Worm (Caenorhabditis elegans) whole organism, late embryonic: ENCODE measurements around the gene vps-41.

ENCODE experiments used
- C08G9.2 ChIP-seq: sonication (generic microtip); optimal IDR thresholded peaks from 2 replicates; lab custom pipeline; 2016; ENCODE audit warnings: mild to moderate bottlenecking, missing genetic modification characterization, moderate library complexity, missing compliant biosample characterization
- C38D4.7 ChIP-seq: fragments of 200-800 bp; sonication (Bioruptor generic); optimal IDR thresholded peaks from 2 replicates; lab custom pipeline; 2018; ENCODE audit warnings: mild to moderate bottlenecking, missing genetic modification characterization, moderate library complexity, missing compliant biosample characterization
- F13H6.1 ChIP-seq: sonication (generic microtip); optimal IDR thresholded peaks from 2 replicates; lab custom pipeline; 2016; ENCODE audit warnings: missing genetic modification characterization, missing compliant biosample characterization
- ama-1 ChIP-seq: fragments of 150-350 bp; optimal IDR thresholded peaks from 2 replicates; lab custom pipeline; 2014
- ceh-18 ChIP-seq: sonication (generic microtip); optimal IDR thresholded peaks from 2 replicates; lab custom pipeline; 2016; ENCODE audit warnings: missing genetic modification characterization, missing compliant biosample characterization
- ceh-19 ChIP-seq: fragments of 200-800 bp; sonication (Bioruptor generic); optimal IDR thresholded peaks from 2 replicates; lab custom pipeline; 2018; ENCODE audit warnings: mild to moderate bottlenecking, missing genetic modification characterization, missing compliant biosample characterization
- ceh-24 ChIP-seq: sonication (generic microtip); optimal IDR thresholded peaks from 2 replicates; lab custom pipeline; 2016; ENCODE audit warnings: mild to moderate bottlenecking, missing genetic modification characterization, missing compliant biosample characterization
- ceh-34 ChIP-seq: sonication (generic microtip); optimal IDR thresholded peaks from 2 replicates; lab custom pipeline; 2016; ENCODE audit warnings: mild to moderate bottlenecking, missing genetic modification characterization, missing compliant biosample characterization
- ceh-6 ChIP-seq: fragments of 200-800 bp; sonication (Bioruptor generic); optimal IDR thresholded peaks from 2 replicates; lab custom pipeline; 2018; ENCODE audit warnings: mild to moderate bottlenecking, missing genetic modification characterization, missing compliant biosample characterization
- ceh-9 ChIP-seq: sonication (generic microtip); optimal IDR thresholded peaks from 2 replicates; lab custom pipeline; 2016; ENCODE audit warnings: mild to moderate bottlenecking, missing genetic modification characterization, inconsistent platforms, missing compliant biosample characterization
- che-1 ChIP-seq: sonication (generic microtip); optimal IDR thresholded peaks from 2 replicates; lab custom pipeline; 2016; ENCODE audit warnings: mild to moderate bottlenecking, missing genetic modification characterization, missing compliant biosample characterization
- dve-1 ChIP-seq: sonication (generic microtip); optimal IDR thresholded peaks from 2 replicates; lab custom pipeline; 2017; ENCODE audit warnings: antibody characterized with exemption, mild to moderate bottlenecking, missing genetic modification characterization, missing compliant biosample characterization
- elt-4 ChIP-seq: sonication (generic microtip); optimal IDR thresholded peaks from 2 replicates; lab custom pipeline; 2016; ENCODE audit warnings: missing genetic modification characterization, missing compliant biosample characterization
- ets-4 ChIP-seq: sonication (generic microtip); optimal IDR thresholded peaks from 2 replicates; lab custom pipeline; 2016; ENCODE audit warnings: missing genetic modification characterization, missing compliant biosample characterization
- gmeb-2 ChIP-seq: sonication (generic microtip); optimal IDR thresholded peaks from 2 replicates; lab custom pipeline; 2016; ENCODE audit warnings: missing genetic modification characterization, inconsistent platforms, missing compliant biosample characterization
- hlh-13 ChIP-seq: fragments of 200-800 bp; sonication (Bioruptor generic); optimal IDR thresholded peaks from 2 replicates; lab custom pipeline; 2018; ENCODE audit warnings: mild to moderate bottlenecking, missing genetic modification characterization, missing compliant biosample characterization
- hlh-15 ChIP-seq: sonication (generic microtip); optimal IDR thresholded peaks from 2 replicates; lab custom pipeline; 2016; ENCODE audit warnings: missing genetic modification characterization, missing compliant biosample characterization
- hlh-6 ChIP-seq: sonication (generic microtip); optimal IDR thresholded peaks from 2 replicates; lab custom pipeline; 2016; ENCODE audit warnings: missing genotype, missing genetic modification characterization, missing compliant biosample characterization
- hlh-8 ChIP-seq: sonication (generic microtip); optimal IDR thresholded peaks from 2 replicates; lab custom pipeline; 2016; ENCODE audit warnings: missing genotype, missing genetic modification characterization, missing compliant biosample characterization
- lim-6 ChIP-seq: sonication (generic microtip); optimal IDR thresholded peaks from 2 replicates; lab custom pipeline; 2016; ENCODE audit warnings: missing genetic modification characterization, missing compliant biosample characterization
- lin-11 ChIP-seq: fragments of 200-800 bp; sonication (Bioruptor generic); optimal IDR thresholded peaks from 2 replicates; lab custom pipeline; 2018; ENCODE audit warnings: mild to moderate bottlenecking, missing genetic modification characterization, missing compliant biosample characterization
- madf-2 ChIP-seq: sonication (generic microtip); optimal IDR thresholded peaks from 2 replicates; lab custom pipeline; 2017; ENCODE audit warnings: missing genetic modification characterization, missing compliant biosample characterization
- mec-3 ChIP-seq: sonication (generic microtip); optimal IDR thresholded peaks from 2 replicates; lab custom pipeline; 2016; ENCODE audit warnings: borderline replicate concordance, missing genetic modification characterization, missing compliant biosample characterization
- nfya-1 ChIP-seq: sonication (generic microtip); optimal IDR thresholded peaks from 2 replicates; lab custom pipeline; 2017; ENCODE audit warnings: missing genetic modification characterization, mild to moderate bottlenecking, missing compliant biosample characterization, antibody characterized with exemption, moderate library complexity
- odd-2 ChIP-seq: sonication (generic microtip); optimal IDR thresholded peaks from 2 replicates; lab custom pipeline; 2017; ENCODE audit warnings: antibody characterized with exemption, mild to moderate bottlenecking, missing genetic modification characterization, missing compliant biosample characterization
- pha-4 ChIP-seq: fragments of 150-350 bp; optimal IDR thresholded peaks from 2 replicates; lab custom pipeline; 2018; ENCODE audit warnings: missing biosample characterization, missing genetic modification reagents, missing genetic modification characterization
- rnt-1 ChIP-seq: sonication (generic microtip); optimal IDR thresholded peaks from 2 replicates; lab custom pipeline; 2016; ENCODE audit warnings: missing genetic modification characterization, missing compliant biosample characterization
- sdc-2 ChIP-seq: sonication (generic microtip); optimal IDR thresholded peaks from 2 replicates; lab custom pipeline; 2016; ENCODE audit warnings: missing genotype, missing genetic modification characterization, missing compliant biosample characterization
- sox-2 ChIP-seq: fragments of 200-800 bp; sonication (Bioruptor generic); IDR thresholded peaks from 2 replicates; pipeline ENCODE4 v1.3.6; 2022; ENCODE audit warnings: missing genetic modification reagents, missing genetic modification characterization, missing compliant biosample characterization
- sox-4 ChIP-seq: sonication (generic microtip); optimal IDR thresholded peaks from 2 replicates; lab custom pipeline; 2017; ENCODE audit warnings: mild to moderate bottlenecking, missing genetic modification characterization, inconsistent platforms, missing compliant biosample characterization
- syd-9 ChIP-seq: sonication (generic microtip); optimal IDR thresholded peaks from 2 replicates; lab custom pipeline; 2016; ENCODE audit warnings: mild to moderate bottlenecking, missing genetic modification characterization, moderate library complexity, missing compliant biosample characterization
- tbx-2 ChIP-seq: sonication (generic microtip); optimal IDR thresholded peaks from 2 replicates; lab custom pipeline; 2016; ENCODE audit warnings: missing genetic modification characterization, missing compliant biosample characterization
- ttx-3 ChIP-seq: sonication (generic microtip); optimal IDR thresholded peaks from 2 replicates; lab custom pipeline; 2016; ENCODE audit warnings: missing genetic modification reagents, missing genetic modification characterization, missing compliant biosample characterization
- unc-3 ChIP-seq, 2 experiments: fragments of 200-800 bp in 1 of 2; sonication (Bioruptor generic) in 1 of 2; sonication (generic microtip) in 1 of 2; conservative IDR thresholded peaks in 1 of 2; optimal IDR thresholded peaks in 1 of 2; 2 replicates each; pipeline versions ENCODE4 v1.3.6 to Lab custom; 2016 to 2022; ENCODE audit warnings: missing compliant biosample characterization in 2 of 2, missing genetic modification characterization in 2 of 2, missing genetic modification reagents in 1 of 2
- unc-42 ChIP-seq: sonication (generic microtip); optimal IDR thresholded peaks from 2 replicates; lab custom pipeline; 2016; ENCODE audit warnings: missing genotype, missing genetic modification characterization, missing compliant biosample characterization
- unc-55 ChIP-seq: sonication (generic microtip); optimal IDR thresholded peaks from 2 replicates; lab custom pipeline; 2017; ENCODE audit warnings: missing biosample characterization, missing genetic modification reagents, missing genetic modification characterization
- ztf-16 ChIP-seq: sonication (generic microtip); optimal IDR thresholded peaks from 2 replicates; lab custom pipeline; 2017; ENCODE audit warnings: missing genetic modification characterization, missing compliant biosample characterization

Gene vps-41

ce11 chrX:5319214-5319838 lies 35.7 kb downstream of the vps-41 start (continued):
- TF ChIP-seq hlh-6 (tag; lab: Kevin White, UChicago) (peak; percentile 84), elt-4 (tag; lab: Kevin White, UChicago) (no peak), ceh-24 (peak; percentile 39), syd-9 (peak; percentile 35), ztf-16 (peak; percentile 36), madf-2 (tag; lab: Kevin White, UChicago) (peak; percentile 57), mec-3 (tag; lab: Kevin White, UChicago) (no peak), sox-2 (peak; percentile 68), gmeb-2 (peak; percentile 70), che-1 (tag; lab: Kevin White, UChicago) (peak; percentile 77), C38D4.7 (GFP tag; lab: Kevin White, UChicago) (peak; percentile 72), sdc-2 (tag; lab: Kevin White, UChicago) (peak; percentile 80), ama-1 (lab: Kevin White, UChicago) (no peak), rnt-1 (tag; lab: Kevin White, UChicago) (peak; percentile 32), nfya-1 (peak; percentile 59), ttx-3 (tag; lab: Kevin White, UChicago) (peak; percentile 61), tbx-2 (peak; percentile 39), ceh-9 (tag; lab: Kevin White, UChicago) (peak; percentile 51), unc-3 (GFP tag; conservative IDR thresholded peaks at IDR 0.05; lab: Robert Waterston, UW) (peak; percentile 71; the same call in 1 of the 2 replicates), unc-3 (tag; optimal IDR thresholded peaks at IDR 0.05; lab: Kevin White, UChicago) (peak; percentile 42)

ce11 chrX:5321563-5321962 lies 37.9 kb downstream of the vps-41 start:
- TF ChIP-seq unc-42 (peak; percentile 68), pha-4 (tag; lab: Kevin White, UChicago) (no peak), unc-55 (GFP tag; lab: Kevin White, UChicago) (no peak), sox-2 (no peak), hlh-13 (no peak), hlh-8 (tag; lab: Kevin White, UChicago) (no peak), hlh-15 (no peak), lin-11 (tag; lab: Kevin White, UChicago) (no peak)

- no peak for TF ChIP-seq ama-1 (lab: Kevin White, UChicago)
- TF ChIP-seq lim-6, result no peak
- no peak for TF ChIP-seq nfya-1
- TF ChIP-seq F13H6.1 (tag; lab: Kevin White, UChicago), result no peak
- no peak for TF ChIP-seq ceh-19 (GFP tag; lab: Kevin White, UChicago)
- no peak for TF ChIP-seq C08G9.2 (tag; lab: Kevin White, UChicago)
- no peak for TF ChIP-seq pha-4 (tag; lab: Kevin White, UChicago)
- no peak for TF ChIP-seq ceh-18
- no peak for TF ChIP-seq elt-4 (tag; lab: Kevin White, UChicago)
- no peak for TF ChIP-seq odd-2 (tag; lab: Kevin White, UChicago)
- TF ChIP-seq sox-4, result no peak
- TF ChIP-seq ets-4 (tag; lab: Kevin White, UChicago), result no peak
- TF ChIP-seq dve-1 (tag; lab: Kevin White, UChicago), result no peak
- no peak for TF ChIP-seq lin-11 (tag; lab: Kevin White, UChicago)
- TF ChIP-seq ceh-6 (GFP tag; lab: Kevin White, UChicago), result no peak
- no peak for TF ChIP-seq ceh-34 (tag; lab: Kevin White, UChicago)
- no peak for TF ChIP-seq ceh-24
- TF ChIP-seq tbx-2, result no peak
- TF ChIP-seq, all 69 proteins: peak for 0
Measured at ce11 chrX:5323287-5323686, 39.7 kb downstream of the vps-41 start, which contains the start of gene sto-2. Gene sto-2 (minus strand): TSS chrX:5323387.
